Fruit fly (Drosophila melanogaster) whole organism, embryonic: Measurements from ENCODE around the gene Gyc89Da.
A peak's percentile ranks its signal among the peaks of the same experiment; 100 is the strongest.

Experiments
- Ada2b ChIP-seq: fragments of 200-800 bp; sonication (Bioruptor generic); IDR thresholded peaks from 2 replicates; pipeline ENCODE4 v1.3.6; 2022; ENCODE audit warnings: missing biosample characterization, missing genetic modification characterization
- Adf1 ChIP-seq: fragments of 200-800 bp; sonication (Bioruptor generic); IDR thresholded peaks from 2 replicates; pipeline ENCODE4 v1.3.6; 2022; ENCODE audit warnings: missing biosample characterization, missing genetic modification characterization
- Aef1 ChIP-seq: fragments of 200-800 bp; sonication (Bioruptor generic); IDR thresholded peaks from 3 replicates; pipeline ENCODE4 v1.3.6; 2022; ENCODE audit warnings: missing biosample characterization, missing genetic modification characterization
- CG10147 ChIP-seq: fragments of 200-800 bp; sonication (Bioruptor generic); optimal IDR thresholded peaks from 2 replicates; lab custom pipeline; 2019; ENCODE audit warnings: missing biosample characterization, mild to moderate bottlenecking, missing genetic modification characterization, moderate library complexity
- CG10267 ChIP-seq: fragments of 200-800 bp; sonication (Bioruptor generic); optimal IDR thresholded peaks from 2 replicates; lab custom pipeline; 2018; ENCODE audit warnings: missing biosample characterization, mild to moderate bottlenecking, missing genetic modification characterization, moderate library complexity
- CG10543 ChIP-seq: fragments of 200-800 bp; sonication (Bioruptor generic); optimal IDR thresholded peaks from 3 replicates; lab custom pipeline; 2017; ENCODE audit warnings: missing biosample characterization, mild to moderate bottlenecking, missing genetic modification characterization, moderate library complexity
- CG11695 ChIP-seq: fragments of 200-800 bp; sonication (Bioruptor generic); IDR thresholded peaks from 3 replicates; pipeline ENCODE4 v1.3.6; 2022; ENCODE audit warnings: missing biosample characterization, missing genetic modification characterization
- CG12219 ChIP-seq: fragments of 200-800 bp; sonication (Bioruptor generic); optimal IDR thresholded peaks from 3 replicates; lab custom pipeline; 2018; ENCODE audit warnings: missing biosample characterization, mild to moderate bottlenecking, missing genetic modification characterization
- CG1233 ChIP-seq: fragments of 200-800 bp; sonication (Bioruptor generic); optimal IDR thresholded peaks from 4 replicates; lab custom pipeline; 2018; ENCODE audit warnings: missing biosample characterization, mild to moderate bottlenecking, missing genetic modification characterization
- CG12744 ChIP-seq: fragments of 200-800 bp; sonication (Bioruptor generic); optimal IDR thresholded peaks from 2 replicates; lab custom pipeline; 2016; ENCODE audit warnings: missing biosample characterization, missing genetic modification characterization
- CG14710 ChIP-seq: fragments of 200-800 bp; sonication (Bioruptor generic); optimal IDR thresholded peaks from 3 replicates; lab custom pipeline; 2019; ENCODE audit warnings: missing biosample characterization, mild to moderate bottlenecking, missing genetic modification characterization, moderate library complexity
- CG17359 ChIP-seq: fragments of 200-800 bp; sonication (Bioruptor generic); optimal IDR thresholded peaks from 3 replicates; lab custom pipeline; 2018; ENCODE audit warnings: missing biosample characterization, mild to moderate bottlenecking, missing genetic modification characterization, moderate library complexity
- CG17385 ChIP-seq: fragments of 200-800 bp; sonication (Bioruptor generic); optimal IDR thresholded peaks from 3 replicates; lab custom pipeline; 2018; ENCODE audit warnings: missing biosample characterization, mild to moderate bottlenecking, missing genetic modification characterization
- CG31224 ChIP-seq: fragments of 200-800 bp; sonication (Bioruptor generic); IDR thresholded peaks from 2 replicates; pipeline ENCODE4 v1.3.6; 2022; ENCODE audit warnings: missing biosample characterization, missing genetic modification characterization
- CG33213 ChIP-seq: fragments of 200-800 bp; sonication (Bioruptor generic); optimal IDR thresholded peaks from 3 replicates; lab custom pipeline; 2016; ENCODE audit warnings: missing biosample characterization, missing genetic modification characterization
- CG33557 ChIP-seq: fragments of 200-800 bp; sonication (Bioruptor generic); optimal IDR thresholded peaks from 2 replicates; lab custom pipeline; 2019; ENCODE audit warnings: missing biosample characterization, mild to moderate bottlenecking, missing genetic modification characterization, moderate library complexity
- CG34224 ChIP-seq: fragments of 200-800 bp; sonication (Bioruptor generic); IDR thresholded peaks from 3 replicates; pipeline ENCODE4 v1.3.6; 2022; ENCODE audit warnings: missing biosample characterization, missing genetic modification characterization; ENCODE audit not compliant: partially characterized antibody
- CG3847 ChIP-seq: fragments of 200-800 bp; sonication (Bioruptor generic); IDR thresholded peaks from 2 replicates; pipeline ENCODE4 v1.3.6; 2022; ENCODE audit warnings: missing biosample characterization, missing genetic modification characterization
- CG6689 ChIP-seq: fragments of 200-800 bp; sonication (Bioruptor generic); IDR thresholded peaks from 2 replicates; pipeline ENCODE4 v1.3.6; 2022; ENCODE audit warnings: missing biosample characterization, missing genetic modification characterization
- CG7963 ChIP-seq: fragments of 200-800 bp; sonication (Bioruptor generic); IDR thresholded peaks from 3 replicates; pipeline ENCODE4 v1.3.6; 2022; ENCODE audit warnings: missing biosample characterization, missing genetic modification characterization; ENCODE audit not compliant: partially characterized antibody
- CG7987 ChIP-seq: fragments of 200-800 bp; sonication (Bioruptor generic); optimal IDR thresholded peaks from 2 replicates; lab custom pipeline; 2018; ENCODE audit warnings: missing biosample characterization, mild to moderate bottlenecking, missing genetic modification characterization, moderate library complexity
- CG8290 ChIP-seq, 3 experiments: fragments of 200-800 bp; sonication (Bioruptor generic); optimal IDR thresholded peaks; 2 replicates each; lab custom pipeline; 2016 to 2019; ENCODE audit warnings: missing biosample characterization in 3 of 3, missing genetic modification characterization in 3 of 3, mild to moderate bottlenecking in 2 of 3, moderate library complexity in 1 of 3
- Dp ChIP-seq: fragments of 200-800 bp; sonication (Bioruptor generic); optimal IDR thresholded peaks from 2 replicates; lab custom pipeline; 2018; ENCODE audit warnings: missing biosample characterization, mild to moderate bottlenecking, missing genetic modification characterization, moderate library complexity
- E2f2 ChIP-seq: fragments of 200-800 bp; sonication (Bioruptor generic); IDR thresholded peaks from 2 replicates; pipeline ENCODE4 v1.3.6; 2022; ENCODE audit warnings: missing biosample characterization, missing genetic modification characterization
- Fer3 ChIP-seq: fragments of 200-800 bp; sonication (Bioruptor generic); optimal IDR thresholded peaks from 2 replicates; lab custom pipeline; 2018; ENCODE audit warnings: missing biosample characterization, mild to moderate bottlenecking, missing genetic modification characterization, moderate library complexity
- HLHmδ ChIP-seq: fragments of 200-800 bp; sonication (Bioruptor generic); optimal IDR thresholded peaks from 2 replicates; lab custom pipeline; 2018; ENCODE audit warnings: missing biosample characterization, mild to moderate bottlenecking, missing genetic modification characterization, moderate library complexity
- HmgZ ChIP-seq: fragments of 200-800 bp; sonication (Bioruptor generic); optimal IDR thresholded peaks from 2 replicates; lab custom pipeline; 2018; ENCODE audit warnings: missing biosample characterization, mild to moderate bottlenecking, missing genetic modification characterization
- Lim3 ChIP-seq: fragments of 200-800 bp; sonication (Bioruptor generic); IDR thresholded peaks from 2 replicates; pipeline ENCODE4 v1.3.6; 2022; ENCODE audit warnings: missing biosample characterization, missing genetic modification characterization
- NK7.1 ChIP-seq: fragments of 200-800 bp; sonication (Bioruptor generic); optimal IDR thresholded peaks from 3 replicates; lab custom pipeline; 2016; ENCODE audit warnings: missing biosample characterization, missing genetic modification characterization
- Ravus ChIP-seq: fragments of 200-800 bp; sonication (Bioruptor generic); IDR thresholded peaks from 2 replicates; pipeline ENCODE4 v1.3.6; 2022; ENCODE audit warnings: missing biosample characterization, missing genetic modification characterization
- Rfx ChIP-seq: fragments of 200-800 bp; sonication (Bioruptor generic); IDR thresholded peaks from 2 replicates; pipeline ENCODE4 v1.3.6; 2022; ENCODE audit warnings: missing biosample characterization, missing genetic modification characterization
- Scr ChIP-seq: fragments of 200-800 bp; sonication (Bioruptor generic); IDR thresholded peaks from 2 replicates; pipeline ENCODE4 v1.3.6; 2022; ENCODE audit warnings: missing biosample characterization, missing genetic modification characterization; ENCODE audit not compliant: partially characterized antibody
- Side ChIP-seq: fragments of 200-800 bp; sonication (Bioruptor generic); optimal IDR thresholded peaks from 2 replicates; lab custom pipeline; 2016; ENCODE audit warnings: missing biosample characterization, missing genetic modification characterization
- Sox102F ChIP-seq: fragments of 200-800 bp; sonication (Bioruptor generic); optimal IDR thresholded peaks from 2 replicates; lab custom pipeline; 2018; ENCODE audit warnings: missing biosample characterization, mild to moderate bottlenecking, missing genetic modification characterization, moderate library complexity
- Sry-β ChIP-seq: fragments of 200-800 bp; sonication (Bioruptor generic); optimal IDR thresholded peaks from 2 replicates; lab custom pipeline; 2018; ENCODE audit warnings: missing biosample characterization, mild to moderate bottlenecking, missing genetic modification characterization, moderate library complexity
- Stat92E ChIP-seq, 3 experiments: fragments of >200 bp in 2 of 3; fragments of 200-800 bp in 1 of 3; sonication (Bioruptor generic) in 1 of 3; optimal IDR thresholded peaks; 2 replicates each; lab custom pipeline; 2017 to 2019; ENCODE audit warnings: missing biosample characterization in 3 of 3, missing genetic modification characterization in 3 of 3, mild to moderate bottlenecking in 1 of 3, moderate library complexity in 1 of 3
- TFAM ChIP-seq: fragments of 200-800 bp; sonication (Bioruptor generic); optimal IDR thresholded peaks from 2 replicates; lab custom pipeline; 2017; ENCODE audit warnings: missing biosample characterization, missing genetic modification characterization, inconsistent platforms
- ara ChIP-seq: fragments of 200-800 bp; sonication (Bioruptor generic); IDR thresholded peaks from 2 replicates; pipeline ENCODE4 v1.3.6; 2022; ENCODE audit warnings: missing biosample characterization, missing genetic modification characterization
- ash1 ChIP-seq: fragments of 200-800 bp; sonication (Bioruptor generic); optimal IDR thresholded peaks from 2 replicates; lab custom pipeline; 2018; ENCODE audit warnings: missing biosample characterization, mild to moderate bottlenecking, missing genetic modification characterization
- crol ChIP-seq: fragments of 200-800 bp; sonication (Bioruptor generic); IDR thresholded peaks from 2 replicates; pipeline ENCODE4 v1.3.6; 2022; ENCODE audit warnings: missing biosample characterization, missing genetic modification characterization
- crp ChIP-seq, 2 experiments: fragments of 200-800 bp; sonication (Bioruptor generic); optimal IDR thresholded peaks; 2 replicates in 1 of 2; 3 replicates in 1 of 2; lab custom pipeline; 2017; ENCODE audit warnings: missing biosample characterization in 2 of 2, missing genetic modification characterization in 2 of 2, mild to moderate bottlenecking in 1 of 2, moderate library complexity in 1 of 2
- esg ChIP-seq: fragments of 200-800 bp; sonication (Bioruptor generic); conservative IDR thresholded peaks from 2 replicates; pipeline ENCODE4 v1.3.6; 2022; ENCODE audit warnings: missing biosample characterization, missing genetic modification characterization
- fd3F ChIP-seq: fragments of 200-800 bp; sonication (Bioruptor generic); optimal IDR thresholded peaks from 2 replicates; lab custom pipeline; 2018; ENCODE audit warnings: missing biosample characterization, mild to moderate bottlenecking, missing genetic modification characterization, moderate library complexity
- gro ChIP-seq: fragments of 200-800 bp; sonication (Bioruptor generic); optimal IDR thresholded peaks from 2 replicates; lab custom pipeline; 2016; ENCODE audit warnings: missing biosample characterization, missing genetic modification characterization
- gt ChIP-seq: fragments of 200-800 bp; sonication (Bioruptor generic); IDR thresholded peaks from 2 replicates; pipeline ENCODE4 v1.3.6; 2022; ENCODE audit warnings: missing biosample characterization, missing genetic modification characterization
- ranshi ChIP-seq: fragments of 200-800 bp; sonication (Bioruptor generic); IDR thresholded peaks from 2 replicates; pipeline ENCODE4 v1.3.6; 2022; ENCODE audit warnings: missing biosample characterization, missing genetic modification characterization
- run ChIP-seq: fragments of 200-800 bp; sonication (Bioruptor generic); optimal IDR thresholded peaks from 3 replicates; lab custom pipeline; 2018; ENCODE audit warnings: missing biosample characterization, mild to moderate bottlenecking, missing genetic modification characterization
- sens ChIP-seq: fragments of 200-800 bp; sonication (Bioruptor generic); peaks from one replicate; lab custom pipeline; 2016; ENCODE audit warnings: missing biosample characterization, missing genetic modification characterization
- stwl ChIP-seq: fragments of 200-800 bp; sonication (Bioruptor generic); optimal IDR thresholded peaks from 3 replicates; lab custom pipeline; 2018; ENCODE audit warnings: missing biosample characterization, mild to moderate bottlenecking, missing genetic modification characterization, moderate library complexity
- tap ChIP-seq: fragments of 200-800 bp; optimal IDR thresholded peaks from 3 replicates; lab custom pipeline; 2019; ENCODE audit warnings: missing biosample characterization, mild to moderate bottlenecking, missing genetic modification characterization, moderate library complexity
- zfh1 ChIP-seq: fragments of 200-800 bp; sonication (Bioruptor generic); IDR thresholded peaks from 3 replicates; pipeline ENCODE4 v1.3.6; 2022; ENCODE audit warnings: missing biosample characterization, missing genetic modification characterization

Gyc89Da gene

DNA sequence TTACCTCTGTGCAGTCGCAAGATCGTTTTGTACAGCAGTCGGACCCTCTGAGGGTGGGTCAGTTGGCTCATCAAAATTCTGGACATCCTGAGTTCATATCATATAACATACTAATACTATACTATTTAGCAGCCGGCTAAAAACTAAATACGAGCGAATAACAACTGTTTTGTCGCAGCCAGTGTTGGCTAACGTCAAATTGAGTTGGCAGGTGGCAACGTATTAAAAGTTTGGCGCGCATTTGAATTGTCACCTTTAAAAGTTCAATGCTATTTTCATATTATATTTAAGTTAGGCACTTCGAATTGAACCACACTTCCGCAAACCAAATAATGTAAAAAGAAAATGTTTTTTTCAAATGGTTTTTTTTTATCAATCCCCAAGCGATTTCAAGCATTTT lies 9.9 kb downstream of the Gyc89Da start, which contains the start of gene Sdhaf3 (continued):
- no peak for TF ChIP-seq CG33557 (GFP tag; lab: Kevin White, UChicago)
- TF ChIP-seq CG14710 (tag; lab: Kevin White, UChicago): peak; percentile 15
- TF ChIP-seq Sox102F (GFP tag; lab: Kevin White, UChicago): no peak
- TF ChIP-seq CG7963 (GFP tag; lab: Robert Waterston, UW): no peak
- peak; percentile 89 for TF ChIP-seq Dp (GFP tag; lab: Kevin White, UChicago)
- TF ChIP-seq run (tag; lab: Kevin White, UChicago): no peak
- TF ChIP-seq HLHmδ (GFP tag; lab: Kevin White, UChicago): no peak
- peak; percentile 93 for TF ChIP-seq E2f2 (GFP tag; lab: Robert Waterston, UW)
- no peak for TF ChIP-seq NK7.1
- no peak for TF ChIP-seq ranshi (GFP tag; lab: Robert Waterston, UW)
- peak; percentile 53 for TF ChIP-seq stwl (tag; lab: Kevin White, UChicago)
- TF ChIP-seq esg: no peak
- TF ChIP-seq CG3847 (GFP tag; lab: Robert Waterston, UW): peak; percentile 31; the same call in 1 of the 2 replicates
- TF ChIP-seq Aef1 (GFP tag; lab: Robert Waterston, UW): no peak
- TF ChIP-seq CG1233: no peak
- no peak for TF ChIP-seq Stat92E (GFP tag; optimal IDR thresholded peaks at IDR 0.05; lab: Kevin White, UChicago)
- peak; percentile 46; the same call in 1 of the 2 replicates for TF ChIP-seq Rfx (GFP tag; lab: Robert Waterston, UW)
- TF ChIP-seq crp (GFP tag; optimal IDR thresholded peaks at IDR 0.05; lab: Kevin White, UChicago): peak in 1 of 2 experiments; percentile 74
- no peak for TF ChIP-seq CG10543 (GFP tag; lab: Kevin White, UChicago)
- TF ChIP-seq CG31224 (GFP tag; lab: Robert Waterston, UW): no peak
- TF ChIP-seq CG12219 (GFP tag; lab: Kevin White, UChicago): no peak
- no peak for TF ChIP-seq TFAM (GFP tag; lab: Kevin White, UChicago)
- TF ChIP-seq ara (GFP tag; lab: Robert Waterston, UW): no peak
- TF ChIP-seq crol: no peak
- TF ChIP-seq Adf1 (GFP tag; lab: Robert Waterston, UW): no peak
- TF ChIP-seq sens (GFP tag; lab: Kevin White, UChicago): no peak
- TF ChIP-seq CG8290 (GFP tag; optimal IDR thresholded peaks at IDR 0.05; lab: Kevin White, UChicago): no peak
- TF ChIP-seq CG8290 (tag; optimal IDR thresholded peaks at IDR 0.05; lab: Kevin White, UChicago): no peak
- no peak for TF ChIP-seq CG17385
- TF ChIP-seq zfh1 (GFP tag; lab: Robert Waterston, UW): 0 out of 3 replicates have a peak, but pooled peaks have one; percentile 5
- TF ChIP-seq Side (GFP tag; lab: Kevin White, UChicago): no peak
- no peak for TF ChIP-seq CG12744 (GFP tag; lab: Kevin White, UChicago)
- TF ChIP-seq tap (tag; lab: Kevin White, UChicago): no peak
- no peak for TF ChIP-seq CG34224
- no peak for TF ChIP-seq CG17359 (tag; lab: Kevin White, UChicago)
- no peak for TF ChIP-seq ash1
- TF ChIP-seq Sry-β: no peak
- TF ChIP-seq gro (GFP tag; lab: Kevin White, UChicago): no peak
- no peak for TF ChIP-seq CG7987 (GFP tag; lab: Kevin White, UChicago)
- TF ChIP-seq HmgZ: peak; percentile 18
- TF ChIP-seq CG6689 (GFP tag; lab: Robert Waterston, UW): no peak
- TF ChIP-seq CG33213 (GFP tag; lab: Kevin White, UChicago): no peak
- TF ChIP-seq Ada2b (GFP tag; lab: Robert Waterston, UW): no peak
- TF ChIP-seq CG10147 (GFP tag; lab: Kevin White, UChicago): no peak
- no peak for TF ChIP-seq Lim3 (GFP tag; lab: Robert Waterston, UW)
- TF ChIP-seq Fer3 (tag; lab: Kevin White, UChicago): no peak
- no peak for TF ChIP-seq Ravus (GFP tag; lab: Robert Waterston, UW)
- TF ChIP-seq gt (GFP tag; lab: Robert Waterston, UW): no peak
- TF ChIP-seq Scr (GFP tag; lab: Robert Waterston, UW): no peak
- no peak for TF ChIP-seq CG11695
- TF ChIP-seq fd3F (GFP tag; lab: Kevin White, UChicago): no peak
- TF ChIP-seq CG10267: peak; percentile 89
